Fruit fly (Drosophila melanogaster) whole organism, embryonic: ENCODE results near the gene ebd1.

Experiments
- Adf1 ChIP-seq: fragments of 200-800 bp; sonication (Bioruptor generic); IDR thresholded peaks from 2 replicates; pipeline ENCODE4 v1.3.6; 2022; ENCODE audit warnings: missing biosample characterization, missing genetic modification characterization
- Atf-2 ChIP-seq: fragments of 200-800 bp; sonication (Bioruptor generic); optimal IDR thresholded peaks from 2 replicates; lab custom pipeline; 2016; ENCODE audit warnings: missing biosample characterization, missing genetic modification characterization
- BEAF-32 ChIP-seq: fragments of 200-800 bp; sonication (Bioruptor generic); optimal IDR thresholded peaks from 3 replicates; lab custom pipeline; 2017; ENCODE audit warnings: missing biosample characterization, missing genetic modification characterization, mild to moderate bottlenecking, moderate library complexity, missing genetic modification reagents
- BtbVII ChIP-seq: fragments of 200-800 bp; sonication (Bioruptor generic); optimal IDR thresholded peaks from 3 replicates; lab custom pipeline; 2017; ENCODE audit warnings: missing biosample characterization, mild to moderate bottlenecking, missing genetic modification characterization
- CG12659 ChIP-seq: fragments of 200-800 bp; sonication (Bioruptor generic); optimal IDR thresholded peaks from 3 replicates; lab custom pipeline; 2017; ENCODE audit warnings: mild to moderate bottlenecking, missing biosample characterization, missing genetic modification reagents, missing genetic modification characterization
- CG13296 ChIP-seq: fragments of 200-800 bp; sonication (Bioruptor generic); optimal IDR thresholded peaks from 3 replicates; lab custom pipeline; 2018; ENCODE audit warnings: missing biosample characterization, mild to moderate bottlenecking, missing genetic modification characterization
- CG1529 ChIP-seq: fragments of 200-800 bp; sonication (Bioruptor generic); optimal IDR thresholded peaks from 3 replicates; lab custom pipeline; 2018; ENCODE audit warnings: missing biosample characterization, missing genetic modification characterization
- CG15696 ChIP-seq: fragments of 200-800 bp; sonication (Bioruptor generic); optimal IDR thresholded peaks from 2 replicates; lab custom pipeline; 2019; ENCODE audit warnings: missing biosample characterization, mild to moderate bottlenecking, missing genetic modification characterization, moderate library complexity
- CG17385 ChIP-seq: fragments of 200-800 bp; sonication (Bioruptor generic); optimal IDR thresholded peaks from 3 replicates; lab custom pipeline; 2018; ENCODE audit warnings: missing biosample characterization, mild to moderate bottlenecking, missing genetic modification characterization
- CG1832 ChIP-seq: fragments of 200-800 bp; sonication (Bioruptor generic); optimal IDR thresholded peaks from 2 replicates; lab custom pipeline; 2017; ENCODE audit warnings: missing biosample characterization, mild to moderate bottlenecking, missing genetic modification characterization, inconsistent platforms
- CG2120 ChIP-seq: fragments of 200-800 bp; sonication (Bioruptor generic); optimal IDR thresholded peaks from 3 replicates; lab custom pipeline; 2016; ENCODE audit warnings: missing biosample characterization, missing genetic modification characterization
- CG2875 ChIP-seq: fragments of 200-800 bp; sonication (Bioruptor generic); optimal IDR thresholded peaks from 2 replicates; lab custom pipeline; 2017; ENCODE audit warnings: missing biosample characterization, mild to moderate bottlenecking, missing genetic modification characterization, missing genetic modification reagents
- CG30403 ChIP-seq: fragments of 200-800 bp; sonication (Bioruptor generic); optimal IDR thresholded peaks from 3 replicates; lab custom pipeline; 2016; ENCODE audit warnings: missing biosample characterization, missing genetic modification characterization
- CG33557 ChIP-seq: fragments of 200-800 bp; sonication (Bioruptor generic); optimal IDR thresholded peaks from 2 replicates; lab custom pipeline; 2019; ENCODE audit warnings: missing biosample characterization, mild to moderate bottlenecking, missing genetic modification characterization, moderate library complexity
- CG3407 ChIP-seq: fragments of 200-800 bp; sonication (Bioruptor generic); optimal IDR thresholded peaks from 2 replicates; lab custom pipeline; 2018; ENCODE audit warnings: missing biosample characterization, mild to moderate bottlenecking, missing genetic modification characterization
- CG7271 ChIP-seq: fragments of 200-800 bp; sonication (Bioruptor generic); optimal IDR thresholded peaks from 2 replicates; lab custom pipeline; 2018; ENCODE audit warnings: missing biosample characterization, mild to moderate bottlenecking, missing genetic modification characterization, moderate library complexity
- CG8944 ChIP-seq: fragments of 200-800 bp; sonication (Bioruptor generic); optimal IDR thresholded peaks from 3 replicates; lab custom pipeline; 2016; ENCODE audit warnings: missing biosample characterization, missing genetic modification characterization
- CG9609 ChIP-seq: fragments of 200-800 bp; sonication (Bioruptor generic); optimal IDR thresholded peaks from 3 replicates; lab custom pipeline; 2016; ENCODE audit warnings: missing biosample characterization, missing genetic modification characterization
- Dp ChIP-seq: fragments of 200-800 bp; sonication (Bioruptor generic); optimal IDR thresholded peaks from 2 replicates; lab custom pipeline; 2018; ENCODE audit warnings: missing biosample characterization, mild to moderate bottlenecking, missing genetic modification characterization, moderate library complexity
- Eip74EF ChIP-seq, 2 experiments: fragments of 200-800 bp in 1 of 2; fragments of >200 bp in 1 of 2; sonication (Bioruptor generic) in 1 of 2; optimal IDR thresholded peaks; 2 replicates each; lab custom pipeline; 2017 to 2019; ENCODE audit warnings: missing biosample characterization in 2 of 2, missing genetic modification characterization in 2 of 2, mild to moderate bottlenecking in 1 of 2, moderate library complexity in 1 of 2
- HHEX ChIP-seq: fragments of 200-800 bp; sonication (Bioruptor generic); optimal IDR thresholded peaks from 3 replicates; lab custom pipeline; 2017; ENCODE audit warnings: missing biosample characterization, mild to moderate bottlenecking, missing genetic modification characterization, missing genetic modification reagents
- Lhr ChIP-seq: fragments of 200-800 bp; sonication (Bioruptor generic); optimal IDR thresholded peaks from 3 replicates; lab custom pipeline; 2017; ENCODE audit warnings: mild to moderate bottlenecking, missing biosample characterization, missing genetic modification reagents, missing genetic modification characterization
- Nf-YB ChIP-seq: fragments of 200-800 bp; sonication (Bioruptor generic); optimal IDR thresholded peaks from 3 replicates; lab custom pipeline; 2019; ENCODE audit warnings: missing biosample characterization, mild to moderate bottlenecking, missing genetic modification characterization, moderate library complexity
- Pdp1 ChIP-seq, 2 experiments: fragments of 200-800 bp; sonication (Bioruptor generic); optimal IDR thresholded peaks; 3 replicates each; lab custom pipeline; 2016; ENCODE audit warnings: missing biosample characterization in 2 of 2, missing genetic modification characterization in 2 of 2, mild to moderate bottlenecking in 1 of 2, moderate library complexity in 1 of 2
- aop ChIP-seq: fragments of 200-800 bp; sonication (Bioruptor generic); IDR thresholded peaks from 2 replicates; pipeline ENCODE4 v1.3.6; 2022; ENCODE audit warnings: missing biosample characterization, missing genetic modification characterization
- az2 ChIP-seq: fragments of 200-800 bp; sonication (Bioruptor generic); optimal IDR thresholded peaks from 3 replicates; lab custom pipeline; 2016; ENCODE audit warnings: missing biosample characterization, missing genetic modification characterization
- ci ChIP-seq: fragments of 200-800 bp; sonication (Bioruptor generic); IDR thresholded peaks from 3 replicates; pipeline ENCODE4 v1.3.6; 2022; ENCODE audit warnings: missing biosample characterization, missing genetic modification characterization
- crol ChIP-seq: fragments of 200-800 bp; sonication (Bioruptor generic); IDR thresholded peaks from 2 replicates; pipeline ENCODE4 v1.3.6; 2022; ENCODE audit warnings: missing biosample characterization, missing genetic modification characterization
- cwo ChIP-seq: fragments of 200-800 bp; sonication (Bioruptor generic); optimal IDR thresholded peaks from 3 replicates; lab custom pipeline; 2017; ENCODE audit warnings: missing biosample characterization, missing genetic modification characterization, mild to moderate bottlenecking, moderate library complexity, missing genetic modification reagents
- dimm ChIP-seq: fragments of 200-800 bp; sonication (Bioruptor generic); IDR thresholded peaks from 2 replicates; pipeline ENCODE4 v1.3.6; 2022; ENCODE audit warnings: missing biosample characterization, missing genetic modification characterization
- esg ChIP-seq: fragments of 200-800 bp; sonication (Bioruptor generic); conservative IDR thresholded peaks from 2 replicates; pipeline ENCODE4 v1.3.6; 2022; ENCODE audit warnings: missing biosample characterization, missing genetic modification characterization
- ftz-f1 ChIP-seq: fragments of 200-800 bp; sonication (Bioruptor generic); optimal IDR thresholded peaks from 2 replicates; lab custom pipeline; 2016; ENCODE audit warnings: missing biosample characterization, missing genetic modification characterization
- grn ChIP-seq: fragments of 200-800 bp; sonication (Bioruptor generic); optimal IDR thresholded peaks from 3 replicates; lab custom pipeline; 2017; ENCODE audit warnings: missing biosample characterization, missing genetic modification characterization
- gsb ChIP-seq: fragments of 200-800 bp; sonication (Bioruptor generic); IDR thresholded peaks from 2 replicates; pipeline ENCODE4 v1.3.6; 2022; ENCODE audit warnings: missing biosample characterization, missing genetic modification characterization
- hkb ChIP-seq, 2 experiments: fragments of 200-800 bp in 1 of 2; fragments of >200 bp in 1 of 2; sonication (Bioruptor generic) in 1 of 2; IDR thresholded peaks in 1 of 2; optimal IDR thresholded peaks in 1 of 2; 2 replicates each; pipeline versions ENCODE4 v1.3.6 to Lab custom; 2017 to 2022; ENCODE audit warnings: missing biosample characterization in 1 of 2, missing genetic modification characterization in 1 of 2
- lab ChIP-seq: fragments of 200-800 bp; sonication (Bioruptor generic); optimal IDR thresholded peaks from 3 replicates; lab custom pipeline; 2017; ENCODE audit warnings: missing biosample characterization, missing genetic modification characterization, mild to moderate bottlenecking, moderate library complexity, missing genetic modification reagents
- lbe ChIP-seq: fragments of 200-800 bp; sonication (Bioruptor generic); optimal IDR thresholded peaks from 2 replicates; lab custom pipeline; 2016; ENCODE audit warnings: missing biosample characterization, mild to moderate bottlenecking, missing genetic modification characterization
- org-1 ChIP-seq: fragments of 200-800 bp; sonication (Bioruptor generic); optimal IDR thresholded peaks from 2 replicates; lab custom pipeline; 2017; ENCODE audit warnings: missing biosample characterization, missing genetic modification characterization
- p53 ChIP-seq: fragments of 200-800 bp; sonication (Bioruptor generic); optimal IDR thresholded peaks from 2 replicates; lab custom pipeline; 2016; ENCODE audit warnings: missing biosample characterization, missing genetic modification characterization
- pb ChIP-seq: fragments of 200-800 bp; sonication (Bioruptor generic); optimal IDR thresholded peaks from 3 replicates; lab custom pipeline; 2016; ENCODE audit warnings: missing biosample characterization, missing genetic modification characterization
- sim ChIP-seq: fragments of 200-800 bp; sonication (Bioruptor generic); IDR thresholded peaks from 2 replicates; pipeline ENCODE4 v1.3.6; 2022; ENCODE audit warnings: missing biosample characterization, missing genetic modification characterization
- sisA ChIP-seq: fragments of 200-800 bp; sonication (Bioruptor generic); IDR thresholded peaks from 2 replicates; pipeline ENCODE4 v1.3.6; 2022; ENCODE audit warnings: missing biosample characterization, missing genetic modification characterization
- tna ChIP-seq: fragments of 200-800 bp; sonication (Bioruptor generic); IDR thresholded peaks from 2 replicates; pipeline ENCODE4 v1.3.6; 2022; ENCODE audit warnings: missing biosample characterization, missing genetic modification characterization; ENCODE audit not compliant: partially characterized antibody
- ttk ChIP-seq: fragments of 200-800 bp; sonication (Bioruptor generic); IDR thresholded peaks from 2 replicates; pipeline ENCODE4 v2.1.2; 2022; ENCODE audit warnings: missing biosample characterization, missing genetic modification characterization
- usp ChIP-seq: fragments of >200 bp; optimal IDR thresholded peaks from 2 replicates; lab custom pipeline; 2017; ENCODE audit warnings: missing biosample characterization, missing genetic modification characterization
- wek ChIP-seq: fragments of 200-800 bp; sonication (Bioruptor generic); optimal IDR thresholded peaks from 3 replicates; lab custom pipeline; 2018; ENCODE audit warnings: missing biosample characterization, mild to moderate bottlenecking, missing genetic modification characterization, moderate library complexity
- zen2 ChIP-seq: fragments of 200-800 bp; sonication (Bioruptor generic); IDR thresholded peaks from 3 replicates; pipeline ENCODE4 v1.3.6; 2022; ENCODE audit warnings: missing biosample characterization, missing genetic modification characterization; ENCODE audit not compliant: partially characterized antibody

Gene ebd1

dm6 chr3L:642865-643738, 42.2 kb downstream of the ebd1 start (continued):
- TF ChIP-seq hkb (optimal IDR thresholded peaks at IDR 0.05; lab: Kevin White, UChicago) (no peak), hkb (GFP tag; IDR thresholded peaks at IDR 0.05; lab: Robert Waterston, UW) (0 out of 2 replicates have a peak, but pooled peaks have one; percentile 24), sim (GFP tag; lab: Robert Waterston, UW) (no peak), lbe (GFP tag; lab: Kevin White, UChicago) (no peak), ci (GFP tag; lab: Robert Waterston, UW) (peak; percentile 69; the same call in 1 of the 3 replicates), CG2875 (GFP tag; lab: Kevin White, UChicago) (no peak), Dp (no peak), crol (GFP tag; lab: Robert Waterston, UW) (0 out of 2 replicates have a peak, but pooled peaks have one; percentile 7), CG1832 (GFP tag; lab: Kevin White, UChicago) (no peak), cwo (GFP tag; lab: Kevin White, UChicago) (peak; percentile 74), gsb (GFP tag; lab: Robert Waterston, UW) (no peak), usp (GFP tag; lab: Kevin White, UChicago) (no peak), Atf-2 (GFP tag; lab: Kevin White, UChicago) (no peak), grn (GFP tag; lab: Kevin White, UChicago) (peak; percentile 58), pb (GFP tag; lab: Kevin White, UChicago) (no peak), sisA (GFP tag; lab: Robert Waterston, UW) (no peak), Eip74EF (GFP tag; optimal IDR thresholded peaks at IDR 0.05; lab: Kevin White, UChicago) (no peak), ttk (GFP tag; lab: Robert Waterston, UW) (0 out of 2 replicates have a peak, but pooled peaks have one; percentile 7), Adf1 (GFP tag; lab: Robert Waterston, UW) (peak; percentile 37; the same call in 1 of the 2 replicates), BEAF-32 (GFP tag; lab: Kevin White, UChicago) (no peak), CG7271 (no peak), zen2 (0 out of 3 replicates have a peak, but pooled peaks have one; percentile 24), BtbVII (GFP tag; lab: Kevin White, UChicago) (peak; percentile 51), Pdp1 (GFP tag; optimal IDR thresholded peaks at IDR 0.05; lab: Kevin White, UChicago) (peak in 1 of 2 experiments; percentile 96), CG1529 (no peak), lab (GFP tag; lab: Kevin White, UChicago) (peak; percentile 68), CG30403 (no peak), ftz-f1 (GFP tag; lab: Kevin White, UChicago) (no peak), wek (GFP tag; lab: Kevin White, UChicago) (peak; percentile 53), Lhr (GFP tag; lab: Kevin White, UChicago) (no peak), CG12659 (GFP tag; lab: Kevin White, UChicago) (peak; percentile 20), CG2120 (GFP tag; lab: Kevin White, UChicago) (no peak), CG8944 (GFP tag; lab: Kevin White, UChicago) (no peak), p53 (peak; percentile 24), esg (no peak), aop (GFP tag; lab: Robert Waterston, UW) (0 out of 2 replicates have a peak, but pooled peaks have one; percentile 13), CG33557 (GFP tag; lab: Kevin White, UChicago) (no peak), HHEX (GFP tag; lab: Kevin White, UChicago) (no peak), CG9609 (GFP tag; lab: Kevin White, UChicago) (no peak), Nf-YB (GFP tag; lab: Kevin White, UChicago) (no peak), CG17385 (GFP tag; lab: Kevin White, UChicago) (peak; percentile 34), CG13296 (peak; percentile 66), tna (GFP tag; lab: Robert Waterston, UW) (no peak), dimm (GFP tag; lab: Robert Waterston, UW) (no peak), org-1 (GFP tag; lab: Kevin White, UChicago) (peak; percentile 41), CG3407 (GFP tag; lab: Kevin White, UChicago) (peak; percentile 45), CG15696 (tag; lab: Kevin White, UChicago) (peak; percentile 22), az2 (GFP tag; lab: Kevin White, UChicago) (no peak)
